Fruit fly (Drosophila melanogaster): ENCODE results near the gene CG43400.

Gene CG43400

dm6 chr2L:8517256-8517694, 26.7 kb downstream of the CG43400 start, which contains the start of the genes mRpL51 and Uba4:
mRpL51 (minus strand) TSS chr2L:8517380.
Uba4 (plus strand) TSS chr2L:8517411.
- TF ChIP-seq psq (optimal IDR thresholded peaks at IDR 0.05) (no peak), pan (optimal IDR thresholded peaks at IDR 0.05) (no peak), Dll (optimal IDR thresholded peaks at IDR 0.05) (no peak), usp (GFP tag; optimal IDR thresholded peaks at IDR 0.05) (no peak), CG8478 (optimal IDR thresholded peaks at IDR 0.05) (no peak), EcR (GFP tag; optimal IDR thresholded peaks at IDR 0.05) (no peak)

- TF ChIP-seq EcR (GFP tag; optimal IDR thresholded peaks at IDR 0.05) (no peak), Dll (optimal IDR thresholded peaks at IDR 0.05) (no peak), CG8478 (optimal IDR thresholded peaks at IDR 0.05) (no peak), pan (optimal IDR thresholded peaks at IDR 0.05) (no peak), usp (GFP tag; optimal IDR thresholded peaks at IDR 0.05) (no peak), psq (optimal IDR thresholded peaks at IDR 0.05) (no peak)
These were observed 28.9 kb downstream of the CG43400 start, which contains the start of gene Sgp for dm6 chr2L:8519390-8519789. Sgp (plus strand) TSS chr2L:8519690.

dm6 chr2L:8521724-8522309, 31.3 kb downstream of the CG43400 start, which contains the start of gene Acer:
Acer (plus strand) TSS chr2L:8521933.
- TF ChIP-seq psq (optimal IDR thresholded peaks at IDR 0.05) (no peak), pan (optimal IDR thresholded peaks at IDR 0.05) (no peak)

dm6 chr2L:8522781-8523180, 32.2 kb downstream of the CG43400 start:
- no peak for TF ChIP-seq EcR (GFP tag; optimal IDR thresholded peaks at IDR 0.05)
- TF ChIP-seq Dll (optimal IDR thresholded peaks at IDR 0.05), result no peak
- TF ChIP-seq usp (GFP tag; optimal IDR thresholded peaks at IDR 0.05), result no peak
- TF ChIP-seq CG8478 (optimal IDR thresholded peaks at IDR 0.05), result no peak
- no peak for TF ChIP-seq pan (optimal IDR thresholded peaks at IDR 0.05)
- TF ChIP-seq psq (optimal IDR thresholded peaks at IDR 0.05), result no peak

- TF ChIP-seq usp (GFP tag; optimal IDR thresholded peaks at IDR 0.05) (no peak), pan (optimal IDR thresholded peaks at IDR 0.05) (no peak), psq (optimal IDR thresholded peaks at IDR 0.05) (no peak), CG8478 (optimal IDR thresholded peaks at IDR 0.05) (no peak), EcR (GFP tag; optimal IDR thresholded peaks at IDR 0.05) (no peak), Dll (optimal IDR thresholded peaks at IDR 0.05) (no peak)
These were observed 34.5 kb downstream of the CG43400 start for dm6 chr2L:8525000-8525399.

dm6 chr2L:8528318-8528717, 37.8 kb downstream of the CG43400 start, which contains the start of the genes lmgA and lmgB:
lmgA (minus strand) TSS chr2L:8528618.
lmgB (minus strand) TSS chr2L:8528618.
- TF ChIP-seq psq (optimal IDR thresholded peaks at IDR 0.05) (no peak), Dll (optimal IDR thresholded peaks at IDR 0.05) (no peak), pan (optimal IDR thresholded peaks at IDR 0.05) (no peak), CG8478 (optimal IDR thresholded peaks at IDR 0.05) (no peak), EcR (GFP tag; optimal IDR thresholded peaks at IDR 0.05) (no peak), usp (GFP tag; optimal IDR thresholded peaks at IDR 0.05) (no peak)

dm6 chr2L:8528951-8529430, 38.5 kb downstream of the CG43400 start, which contains the start of gene CG17834:
CG17834 (plus strand) TSS chr2L:8529141.
- TF ChIP-seq pan (optimal IDR thresholded peaks at IDR 0.05) (no peak), usp (GFP tag; optimal IDR thresholded peaks at IDR 0.05) (no peak), EcR (GFP tag; optimal IDR thresholded peaks at IDR 0.05) (no peak), Dll (optimal IDR thresholded peaks at IDR 0.05) (no peak), psq (optimal IDR thresholded peaks at IDR 0.05) (no peak), CG8478 (optimal IDR thresholded peaks at IDR 0.05) (no peak)

dm6 chr2L:8530189-8530588, 39.6 kb downstream of the CG43400 start:
- TF ChIP-seq EcR (GFP tag; optimal IDR thresholded peaks at IDR 0.05) (no peak), Dll (optimal IDR thresholded peaks at IDR 0.05) (no peak), usp (GFP tag; optimal IDR thresholded peaks at IDR 0.05) (no peak), CG8478 (optimal IDR thresholded peaks at IDR 0.05) (no peak), psq (optimal IDR thresholded peaks at IDR 0.05) (no peak), pan (optimal IDR thresholded peaks at IDR 0.05) (no peak)

dm6 chr2L:8532790-8533189, 42.3 kb downstream of the CG43400 start:
- TF ChIP-seq EcR (GFP tag; optimal IDR thresholded peaks at IDR 0.05) (no peak), pan (optimal IDR thresholded peaks at IDR 0.05) (no peak), Dll (optimal IDR thresholded peaks at IDR 0.05) (no peak), CG8478 (optimal IDR thresholded peaks at IDR 0.05) (no peak), psq (optimal IDR thresholded peaks at IDR 0.05) (no peak), usp (GFP tag; optimal IDR thresholded peaks at IDR 0.05) (no peak)

- TF ChIP-seq usp (GFP tag; optimal IDR thresholded peaks at IDR 0.05) (no peak), Dll (optimal IDR thresholded peaks at IDR 0.05) (no peak), CG8478 (optimal IDR thresholded peaks at IDR 0.05) (no peak), EcR (GFP tag; optimal IDR thresholded peaks at IDR 0.05) (no peak), psq (optimal IDR thresholded peaks at IDR 0.05) (no peak), pan (optimal IDR thresholded peaks at IDR 0.05) (no peak)
These were observed 43.1 kb downstream of the CG43400 start for dm6 chr2L:8533632-8534031.

dm6 chr2L:8534118-8534514, 43.6 kb downstream of the CG43400 start:
- TF ChIP-seq CG8478 (optimal IDR thresholded peaks at IDR 0.05), result no peak
- TF ChIP-seq pan (optimal IDR thresholded peaks at IDR 0.05), result no peak
- no peak for TF ChIP-seq EcR (GFP tag; optimal IDR thresholded peaks at IDR 0.05)
- no peak for TF ChIP-seq usp (GFP tag; optimal IDR thresholded peaks at IDR 0.05)
- TF ChIP-seq Dll (optimal IDR thresholded peaks at IDR 0.05), result no peak
- TF ChIP-seq psq (optimal IDR thresholded peaks at IDR 0.05), result no peak

dm6 chr2L:8534515-8535295, 44.2 kb downstream of the CG43400 start:
- no peak for TF ChIP-seq Dll (optimal IDR thresholded peaks at IDR 0.05)
- TF ChIP-seq EcR (GFP tag; optimal IDR thresholded peaks at IDR 0.05), result peak in 1 of 2 experiments; percentile 65
- no peak for TF ChIP-seq usp (GFP tag; optimal IDR thresholded peaks at IDR 0.05)
